Fruit fly (Drosophila melanogaster): ENCODE measurements around the gene Klp31E.
A peak's percentile ranks its signal among the peaks of the same experiment; 100 is the strongest.

Klp31E gene

DNA sequence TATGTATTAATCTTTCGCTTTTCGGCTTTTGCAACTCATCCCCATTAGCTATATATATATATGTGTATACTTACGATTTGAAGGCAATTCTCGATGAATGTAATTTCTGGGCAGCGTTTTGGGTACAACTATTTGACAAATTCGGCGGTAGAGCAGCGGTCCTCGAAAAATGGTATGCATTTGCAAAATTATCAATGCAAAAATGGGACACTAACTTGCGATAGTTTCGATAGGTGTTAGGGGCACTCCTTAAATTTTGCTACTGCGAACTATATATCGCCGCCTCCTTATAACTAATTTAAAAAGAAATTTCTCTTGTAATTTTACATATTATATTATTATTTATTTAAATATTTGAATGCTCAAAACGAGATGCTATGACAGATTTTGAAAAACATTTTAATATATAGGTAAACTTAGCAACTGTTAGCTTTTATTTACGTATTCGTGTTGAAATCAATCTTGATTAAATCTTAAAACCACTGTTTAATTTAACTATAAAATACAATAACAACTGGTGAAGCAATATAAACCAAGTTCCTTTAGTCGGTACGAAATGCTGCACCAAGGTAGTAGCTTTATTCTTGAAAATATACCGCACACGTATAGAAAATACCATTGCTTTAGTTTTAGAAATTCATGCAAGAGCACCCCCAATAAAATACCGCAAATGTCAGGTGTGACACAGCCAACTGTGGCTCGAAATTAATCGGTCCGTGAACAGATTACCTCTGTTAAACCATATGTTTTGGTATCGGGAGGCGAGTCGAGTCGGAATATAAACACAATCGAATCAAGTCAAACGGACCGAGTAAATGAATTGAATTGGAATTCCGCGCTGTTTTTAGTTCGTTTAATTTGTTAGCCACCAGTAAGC is at the start of gene Klp31E, which contains the start of gene CG5355 (continued):
- TF ChIP-seq inv (GFP tag; IDR thresholded peaks at IDR 0.05; ENCODE audit: partially characterized antibody) (peak; percentile 57), disco-r (GFP tag; optimal IDR thresholded peaks at IDR 0.05) (peak; percentile 5), CG14441 (GFP tag; IDR thresholded peaks at IDR 0.05) (no peak), nmo (GFP tag; optimal IDR thresholded peaks at IDR 0.05) (peak; percentile 87), CG8478 (optimal IDR thresholded peaks at IDR 0.05) (no peak), en (GFP tag; optimal IDR thresholded peaks at IDR 0.05) (peak; percentile 32), Ssrp (tag; optimal IDR thresholded peaks at IDR 0.05) (peak; percentile 77), p53 (GFP tag; optimal IDR thresholded peaks at IDR 0.05) (no peak), CG2875 (GFP tag; optimal IDR thresholded peaks at IDR 0.05) (peak; percentile 12), mam (GFP tag; optimal IDR thresholded peaks at IDR 0.05) (peak; percentile 57), E2f1 (GFP tag; IDR thresholded peaks at IDR 0.05) (no peak), CG18764 (GFP tag; optimal IDR thresholded peaks at IDR 0.05) (no peak), Rfx (GFP tag; IDR thresholded peaks at IDR 0.05) (peak; percentile 53), Hsf (GFP tag; optimal IDR thresholded peaks at IDR 0.05) (peak; percentile 65), Xbp1 (GFP tag; optimal IDR thresholded peaks at IDR 0.05) (peak; percentile 71), CG17612 (GFP tag; IDR thresholded peaks at IDR 0.05) (no peak), CG1602 (GFP tag; optimal IDR thresholded peaks at IDR 0.05) (peak; percentile 68), sc (optimal IDR thresholded peaks at IDR 0.05) (no peak), sc (GFP tag; optimal IDR thresholded peaks at IDR 0.05) (peak; percentile 67), CG9727 (GFP tag; optimal IDR thresholded peaks at IDR 0.05) (peak; percentile 87), CG10654 (GFP tag; optimal IDR thresholded peaks at IDR 0.05) (peak; percentile 61), CG16815 (GFP tag; optimal IDR thresholded peaks at IDR 0.05) (peak; percentile 64), cwo (GFP tag; optimal IDR thresholded peaks at IDR 0.05) (no peak), Meics (GFP tag; optimal IDR thresholded peaks at IDR 0.05) (peak; percentile 80), H15 (GFP tag; IDR thresholded peaks at IDR 0.05) (no peak), CG8290 (GFP tag; optimal IDR thresholded peaks at IDR 0.05) (peak; percentile 24), CG8290 (tag; optimal IDR thresholded peaks at IDR 0.05) (no peak), CG17328 (GFP tag; IDR thresholded peaks at IDR 0.05) (peak; percentile 8; the same call in 1 of the 2 replicates), Dll (GFP tag; IDR thresholded peaks at IDR 0.05; ENCODE audit: partially characterized antibody) (peak; percentile 80), tll (GFP tag; optimal IDR thresholded peaks at IDR 0.05) (no peak), CG13775 (GFP tag; optimal IDR thresholded peaks at IDR 0.05) (peak; percentile 81), salm (tag; optimal IDR thresholded peaks at IDR 0.05) (peak; percentile 37), Hr51 (GFP tag; optimal IDR thresholded peaks at IDR 0.05) (peak in 1 of 2 experiments; percentile 40), dimm (GFP tag; IDR thresholded peaks at IDR 0.05) (no peak), PHDP (tag; optimal IDR thresholded peaks at IDR 0.05) (peak; percentile 56), pum (GFP tag; optimal IDR thresholded peaks at IDR 0.05) (peak; percentile 58), CG6175 (GFP tag; IDR thresholded peaks at IDR 0.05) (no peak), CG9876 (GFP tag; optimal IDR thresholded peaks at IDR 0.05) (no peak)

DNA sequence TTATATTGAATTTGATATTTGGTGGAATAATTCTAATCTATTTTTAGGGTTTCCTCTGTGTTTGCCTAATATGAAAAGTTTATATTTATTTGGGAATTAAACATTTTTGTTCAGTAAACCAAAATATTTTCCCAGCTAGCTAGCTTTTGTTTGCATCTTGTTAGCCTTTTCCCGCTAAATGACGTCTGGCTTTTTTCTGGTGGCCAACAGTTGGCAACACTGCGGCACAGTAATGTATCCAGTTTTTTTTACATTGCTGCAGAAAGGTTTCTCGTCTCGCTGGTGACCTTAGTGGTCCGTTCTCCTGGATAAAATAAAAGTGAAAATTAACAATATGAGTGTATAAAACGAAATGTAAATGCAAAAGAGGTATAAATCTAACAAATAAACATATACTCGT is 49.6 kb upstream of the Klp31E start, which contains the start of gene lft:
Gene lft (plus strand): TSS at position 243 of the 400 bp plus-strand sequence.
- TF ChIP-seq pzg (GFP tag; optimal IDR thresholded peaks at IDR 0.05), result peak; percentile 24
- no peak for TF ChIP-seq Aef1 (GFP tag; IDR thresholded peaks at IDR 0.05)
- TF ChIP-seq CG4617 (GFP tag; optimal IDR thresholded peaks at IDR 0.05; ENCODE audit: borderline replicate concordance), result peak; percentile 8
- TF ChIP-seq exex (tag; optimal IDR thresholded peaks at IDR 0.05), result no peak
- TF ChIP-seq CG7839 (tag; optimal IDR thresholded peaks at IDR 0.05), result no peak
- TF ChIP-seq CG2199 (GFP tag; IDR thresholded peaks at IDR 0.05), result 0 out of 3 replicates have a peak, but pooled peaks have one; percentile 45
- TF ChIP-seq MESR4 (GFP tag; optimal IDR thresholded peaks at IDR 0.05), result peak; percentile 52
- TF ChIP-seq ase (GFP tag; IDR thresholded peaks at IDR 0.05), result no peak
- peak; percentile 55; the same call in 2 of the 3 replicates for TF ChIP-seq row (GFP tag; IDR thresholded peaks at IDR 0.05)
- TF ChIP-seq YL-1 (GFP tag; optimal IDR thresholded peaks at IDR 0.05), result peak; percentile 32
- no peak for TF ChIP-seq Elba2 (GFP tag; optimal IDR thresholded peaks at IDR 0.05)
- peak; percentile 7 for TF ChIP-seq stwl (tag; optimal IDR thresholded peaks at IDR 0.05)
- TF ChIP-seq CG10147 (GFP tag; optimal IDR thresholded peaks at IDR 0.05), result no peak
- no peak for TF ChIP-seq CG8089 (GFP tag; optimal IDR thresholded peaks at IDR 0.05)

Data from whole organism, embryonic.